Worm (Caenorhabditis elegans): ENCODE measurements around the gene F16G10.7.

The F16G10.7 gene

ce11 chrII:2415439-2415838 lies 35.4 kb upstream of the F16G10.7 start, which contains the start of gene fbxa-4:
Gene fbxa-4, minus strand, starts transcription at chrII:2415531.
- TF ChIP-seq F13C5.2 (tag; optimal IDR thresholded peaks at IDR 0.05) = no peak
- no peak for TF ChIP-seq tbx-11 (GFP tag; IDR thresholded peaks at IDR 0.05)
- no peak for TF ChIP-seq flt-1 (GFP tag; IDR thresholded peaks at IDR 0.05)
- no peak for TF ChIP-seq pes-1 (GFP tag; IDR thresholded peaks at IDR 0.05)
- no peak for TF ChIP-seq ceh-36 (tag; optimal IDR thresholded peaks at IDR 0.05)
- TF ChIP-seq hmg-4 (GFP tag; optimal IDR thresholded peaks at IDR 0.05) = no peak
- no peak for TF ChIP-seq ama-1 (optimal IDR thresholded peaks at IDR 0.05)
- no peak for TF ChIP-seq hmbx-1 (tag; optimal IDR thresholded peaks at IDR 0.05)
- TF ChIP-seq tra-4 (tag; optimal IDR thresholded peaks at IDR 0.05) = no peak
- no peak for TF ChIP-seq scrt-1 (GFP tag; IDR thresholded peaks at IDR 0.05)
- TF ChIP-seq tbx-37 (GFP tag; conservative IDR thresholded peaks at IDR 0.05) = no peak
- no peak for TF ChIP-seq aly-1 (tag; optimal IDR thresholded peaks at IDR 0.05)
- no peak for TF ChIP-seq sea-1 (GFP tag; conservative IDR thresholded peaks at IDR 0.05)
- TF ChIP-seq ets-7 (tag; optimal IDR thresholded peaks at IDR 0.05) = no peak
- no peak for TF ChIP-seq ceh-13 (GFP tag; optimal IDR thresholded peaks at IDR 0.05)
- no peak for TF ChIP-seq B0310.2 (tag; optimal IDR thresholded peaks at IDR 0.05)
- TF ChIP-seq hnd-1 (tag; optimal IDR thresholded peaks at IDR 0.05) = no peak

ce11 chrII:2412649-2413048 lies 32.6 kb upstream of the F16G10.7 start, which contains the start of gene fbxa-182:
Gene fbxa-182, minus strand, starts transcription at chrII:2412749.
- TF ChIP-seq aly-1 (tag; optimal IDR thresholded peaks at IDR 0.05) = no peak
- no peak for TF ChIP-seq hnd-1 (tag; optimal IDR thresholded peaks at IDR 0.05)
- no peak for TF ChIP-seq hmg-4 (GFP tag; optimal IDR thresholded peaks at IDR 0.05)
- TF ChIP-seq tbx-37 (GFP tag; conservative IDR thresholded peaks at IDR 0.05) = no peak
- no peak for TF ChIP-seq flt-1 (GFP tag; IDR thresholded peaks at IDR 0.05)
- no peak for TF ChIP-seq B0310.2 (tag; optimal IDR thresholded peaks at IDR 0.05)
- TF ChIP-seq ceh-36 (tag; optimal IDR thresholded peaks at IDR 0.05) = no peak
- TF ChIP-seq tra-4 (tag; optimal IDR thresholded peaks at IDR 0.05) = no peak
- TF ChIP-seq pes-1 (GFP tag; IDR thresholded peaks at IDR 0.05) = no peak
- no peak for TF ChIP-seq ceh-13 (GFP tag; optimal IDR thresholded peaks at IDR 0.05)
- TF ChIP-seq scrt-1 (GFP tag; IDR thresholded peaks at IDR 0.05) = no peak
- TF ChIP-seq F13C5.2 (tag; optimal IDR thresholded peaks at IDR 0.05) = no peak
- no peak for TF ChIP-seq ama-1 (optimal IDR thresholded peaks at IDR 0.05)
- TF ChIP-seq hmbx-1 (tag; optimal IDR thresholded peaks at IDR 0.05) = no peak
- no peak for TF ChIP-seq sea-1 (GFP tag; conservative IDR thresholded peaks at IDR 0.05)
- TF ChIP-seq tbx-11 (GFP tag; IDR thresholded peaks at IDR 0.05) = no peak
- TF ChIP-seq ets-7 (tag; optimal IDR thresholded peaks at IDR 0.05) = no peak

ce11 chrII:2411555-2411954 lies 31.5 kb upstream of the F16G10.7 start:
- TF ChIP-seq hnd-1 (tag; optimal IDR thresholded peaks at IDR 0.05) = no peak
- no peak for TF ChIP-seq scrt-1 (GFP tag; IDR thresholded peaks at IDR 0.05)
- no peak for TF ChIP-seq F13C5.2 (tag; optimal IDR thresholded peaks at IDR 0.05)
- no peak for TF ChIP-seq tbx-11 (GFP tag; IDR thresholded peaks at IDR 0.05)
- no peak for TF ChIP-seq hmbx-1 (tag; optimal IDR thresholded peaks at IDR 0.05)

- TF ChIP-seq B0310.2 (tag; optimal IDR thresholded peaks at IDR 0.05) = no peak
- no peak for TF ChIP-seq hmg-4 (GFP tag; optimal IDR thresholded peaks at IDR 0.05)
- no peak for TF ChIP-seq scrt-1 (GFP tag; IDR thresholded peaks at IDR 0.05)
- no peak for TF ChIP-seq hnd-1 (tag; optimal IDR thresholded peaks at IDR 0.05)
- no peak for TF ChIP-seq pes-1 (GFP tag; IDR thresholded peaks at IDR 0.05)
- no peak for TF ChIP-seq sea-1 (GFP tag; conservative IDR thresholded peaks at IDR 0.05)
- no peak for TF ChIP-seq flt-1 (GFP tag; IDR thresholded peaks at IDR 0.05)
- no peak for TF ChIP-seq ama-1 (optimal IDR thresholded peaks at IDR 0.05)
- no peak for TF ChIP-seq ceh-13 (GFP tag; optimal IDR thresholded peaks at IDR 0.05)
- no peak for TF ChIP-seq tbx-37 (GFP tag; conservative IDR thresholded peaks at IDR 0.05)
- TF ChIP-seq ceh-36 (tag; optimal IDR thresholded peaks at IDR 0.05) = no peak
- no peak for TF ChIP-seq tbx-11 (GFP tag; IDR thresholded peaks at IDR 0.05)
- no peak for TF ChIP-seq tra-4 (tag; optimal IDR thresholded peaks at IDR 0.05)
- TF ChIP-seq ets-7 (tag; optimal IDR thresholded peaks at IDR 0.05) = no peak
- no peak for TF ChIP-seq hmbx-1 (tag; optimal IDR thresholded peaks at IDR 0.05)
- no peak for TF ChIP-seq F13C5.2 (tag; optimal IDR thresholded peaks at IDR 0.05)
- TF ChIP-seq aly-1 (tag; optimal IDR thresholded peaks at IDR 0.05) = no peak
Measured at ce11 chrII:2411093-2411492, 31.0 kb upstream of the F16G10.7 start.

ce11 chrII:2403984-2404383 lies 23.9 kb upstream of the F16G10.7 start, which contains the start of gene F16G10.1:
Gene F16G10.1, plus strand, starts transcription at chrII:2404284.
- TF ChIP-seq ets-7 (tag; optimal IDR thresholded peaks at IDR 0.05) (no peak), tbx-11 (GFP tag; IDR thresholded peaks at IDR 0.05) (no peak), ceh-13 (GFP tag; optimal IDR thresholded peaks at IDR 0.05) (no peak), tra-4 (tag; optimal IDR thresholded peaks at IDR 0.05) (no peak), tbx-37 (GFP tag; conservative IDR thresholded peaks at IDR 0.05) (no peak), hmg-4 (GFP tag; optimal IDR thresholded peaks at IDR 0.05) (no peak), hmbx-1 (tag; optimal IDR thresholded peaks at IDR 0.05) (no peak), ceh-36 (tag; optimal IDR thresholded peaks at IDR 0.05) (no peak), ama-1 (optimal IDR thresholded peaks at IDR 0.05) (no peak), scrt-1 (GFP tag; IDR thresholded peaks at IDR 0.05) (no peak), B0310.2 (tag; optimal IDR thresholded peaks at IDR 0.05) (no peak), sea-1 (GFP tag; conservative IDR thresholded peaks at IDR 0.05) (no peak), F13C5.2 (tag; optimal IDR thresholded peaks at IDR 0.05) (no peak)

ce11 chrII:2399810-2400209 lies 19.7 kb upstream of the F16G10.7 start:
- TF ChIP-seq ama-1 (optimal IDR thresholded peaks at IDR 0.05) = no peak

ce11 chrII:2398884-2399283 lies 18.8 kb upstream of the F16G10.7 start, which contains the start of gene F16G10.14:
Gene F16G10.14, minus strand, starts transcription at chrII:2398984.
- TF ChIP-seq pes-1 (GFP tag; IDR thresholded peaks at IDR 0.05) = no peak
- no peak for TF ChIP-seq scrt-1 (GFP tag; IDR thresholded peaks at IDR 0.05)
- no peak for TF ChIP-seq tbx-11 (GFP tag; IDR thresholded peaks at IDR 0.05)
- TF ChIP-seq tbx-37 (GFP tag; conservative IDR thresholded peaks at IDR 0.05) = no peak
- TF ChIP-seq tra-4 (tag; optimal IDR thresholded peaks at IDR 0.05) = no peak
- no peak for TF ChIP-seq sea-1 (GFP tag; conservative IDR thresholded peaks at IDR 0.05)
- TF ChIP-seq flt-1 (GFP tag; IDR thresholded peaks at IDR 0.05) = no peak
- TF ChIP-seq ets-7 (tag; optimal IDR thresholded peaks at IDR 0.05) = no peak

ce11 chrII:2395864-2396263 lies 15.8 kb upstream of the F16G10.7 start, which contains the start of gene F16G10.13:
Gene F16G10.13, minus strand, starts transcription at chrII:2395964.
- TF ChIP-seq aly-1 (tag; optimal IDR thresholded peaks at IDR 0.05) = no peak
- TF ChIP-seq ama-1 (optimal IDR thresholded peaks at IDR 0.05) = no peak
- no peak for TF ChIP-seq hmg-4 (GFP tag; optimal IDR thresholded peaks at IDR 0.05)
- no peak for TF ChIP-seq pes-1 (GFP tag; IDR thresholded peaks at IDR 0.05)
- TF ChIP-seq tbx-37 (GFP tag; conservative IDR thresholded peaks at IDR 0.05) = no peak

All from whole organism, early embryonic.